Fruit fly (Drosophila melanogaster): Measurements from ENCODE around the gene Nrx-1.
A peak's percentile ranks its signal among the peaks of the same experiment; 100 is the strongest.

Gene Nrx-1

dm6 chr3R:22447195-22447873 is 21.0 kb upstream of the Nrx-1 start, which contains the start of gene CG34288 (continued):
- TF ChIP-seq bcd (GFP tag; optimal IDR thresholded peaks at IDR 0.05) (no peak), CG8924 (tag; optimal IDR thresholded peaks at IDR 0.05) (no peak), cwo (GFP tag; optimal IDR thresholded peaks at IDR 0.05) (peak; percentile 70), inv (GFP tag; IDR thresholded peaks at IDR 0.05; ENCODE audit: partially characterized antibody) (no peak), CG6791 (GFP tag; IDR thresholded peaks at IDR 0.05; ENCODE audit: partially characterized antibody) (peak; percentile 25; the same call in 1 of the 3 replicates), CG1233 (GFP tag; optimal IDR thresholded peaks at IDR 0.05) (no peak), pan (optimal IDR thresholded peaks at IDR 0.05) (no peak), pan (GFP tag; optimal IDR thresholded peaks at IDR 0.05 in 1 of 2, IDR thresholded peaks at IDR 0.05 in 1 of 2) (peak in 1 of 2 experiments; percentile 37), B-H2 (GFP tag; optimal IDR thresholded peaks at IDR 0.05) (no peak), CG17328 (GFP tag; IDR thresholded peaks at IDR 0.05) (peak; percentile 42; the same call in 1 of the 2 replicates), CG4282 (GFP tag; optimal IDR thresholded peaks at IDR 0.05) (no peak), gcm2 (GFP tag; optimal IDR thresholded peaks at IDR 0.05) (no peak), CG8359 (GFP tag; optimal IDR thresholded peaks at IDR 0.05; ENCODE audit: borderline replicate concordance) (no peak), CTCF (GFP tag; optimal IDR thresholded peaks at IDR 0.05) (no peak), slbo (GFP tag; IDR thresholded peaks at IDR 0.05) (peak; percentile 82), CG16779 (GFP tag; IDR thresholded peaks at IDR 0.05) (peak; percentile 80), phol (tag; optimal IDR thresholded peaks at IDR 0.05) (no peak), CG34376 (GFP tag; optimal IDR thresholded peaks at IDR 0.05) (peak; percentile 89), Dbx (GFP tag; IDR thresholded peaks at IDR 0.05) (peak; percentile 75), CG2875 (GFP tag; optimal IDR thresholded peaks at IDR 0.05) (no peak), Pdp1 (GFP tag; optimal IDR thresholded peaks at IDR 0.05) (no peak), Hr3 (GFP tag; optimal IDR thresholded peaks at IDR 0.05) (peak; percentile 27), ken (GFP tag; IDR thresholded peaks at IDR 0.05) (peak; percentile 73), Nf-YA (GFP tag; IDR thresholded peaks at IDR 0.05) (peak; percentile 35), CG2199 (GFP tag; IDR thresholded peaks at IDR 0.05) (0 out of 3 replicates have a peak, but pooled peaks have one; percentile 29), slp2 (GFP tag; optimal IDR thresholded peaks at IDR 0.05) (peak; percentile 1), Bteb2 (GFP tag; optimal IDR thresholded peaks at IDR 0.05) (no peak), CG15514 (GFP tag; optimal IDR thresholded peaks at IDR 0.05) (no peak), Bdp1 (GFP tag; optimal IDR thresholded peaks at IDR 0.05) (no peak), CG6272 (GFP tag; IDR thresholded peaks at IDR 0.05) (no peak), Opbp (GFP tag; IDR thresholded peaks at IDR 0.05; ENCODE audit: partially characterized antibody) (no peak), CG7556 (GFP tag; optimal IDR thresholded peaks at IDR 0.05) (peak; percentile 51), jumu (GFP tag; optimal IDR thresholded peaks at IDR 0.05) (peak; percentile 46), CG15011 (GFP tag; optimal IDR thresholded peaks at IDR 0.05) (no peak), fd3F (GFP tag; optimal IDR thresholded peaks at IDR 0.05) (no peak), caup (GFP tag; optimal IDR thresholded peaks at IDR 0.05; ENCODE audit: severe bottlenecking) (peak; percentile 34), CG8765 (GFP tag; IDR thresholded peaks at IDR 0.05) (no peak), Hmx (GFP tag; optimal IDR thresholded peaks at IDR 0.05) (no peak), dpn (GFP tag; optimal IDR thresholded peaks at IDR 0.05) (peak in 1 of 2 experiments; percentile 21), onecut (GFP tag; IDR thresholded peaks at IDR 0.05) (peak; percentile 32), CG12155 (GFP tag; optimal IDR thresholded peaks at IDR 0.05) (peak; percentile 2), unpg (GFP tag; optimal IDR thresholded peaks at IDR 0.05) (no peak), CG17361 (GFP tag; IDR thresholded peaks at IDR 0.05) (no peak; the same call in 2 of the 3 replicates), bab2 (GFP tag; optimal IDR thresholded peaks at IDR 0.05) (peak; percentile 14), Ada2b (GFP tag; IDR thresholded peaks at IDR 0.05) (0 out of 2 replicates have a peak, but pooled peaks have one; percentile 4), Rx (GFP tag; IDR thresholded peaks at IDR 0.05) (no peak), HmgZ (tag; optimal IDR thresholded peaks at IDR 0.05) (peak; percentile 74)

Data from whole organism, embryonic.